Worm (Caenorhabditis elegans) whole organism, L1 larva: ENCODE data around the gene pak-2.
A peak's percentile ranks its signal among the peaks of the same experiment; 100 is the strongest.

Experiments
- C16A3.4 ChIP-seq: fragments of 150-350 bp; optimal IDR thresholded peaks from 2 replicates; lab custom pipeline; 2014; ENCODE audit warnings: missing biosample characterization, missing genetic modification characterization
- F16B12.6 ChIP-seq: fragments of 150-350 bp; optimal IDR thresholded peaks from 2 replicates; lab custom pipeline; 2014; ENCODE audit warnings: missing biosample characterization, missing genetic modification characterization
- Y116A8C.19 ChIP-seq: sonication (generic microtip); optimal IDR thresholded peaks from 2 replicates; lab custom pipeline; 2016; ENCODE audit warnings: missing compliant biosample characterization, missing genetic modification characterization, borderline replicate concordance
- aha-1 ChIP-seq: fragments of 150-350 bp; optimal IDR thresholded peaks from 2 replicates; lab custom pipeline; 2014; ENCODE audit warnings: missing biosample characterization, missing genetic modification characterization
- alr-1 ChIP-seq: fragments of 200-800 bp; sonication (Bioruptor generic); optimal IDR thresholded peaks from 2 replicates; lab custom pipeline; 2018; ENCODE audit warnings: borderline replicate concordance, mild to moderate bottlenecking, missing genetic modification characterization, missing compliant biosample characterization
- aly-2 ChIP-seq: fragments of 150-350 bp; optimal IDR thresholded peaks from 2 replicates; lab custom pipeline; 2014; ENCODE audit warnings: missing biosample characterization, missing genetic modification characterization
- ama-1 ChIP-seq: fragments of 150-350 bp; optimal IDR thresholded peaks from 2 replicates; lab custom pipeline; 2014
- blmp-1 ChIP-seq: fragments of 150-350 bp; optimal IDR thresholded peaks from 2 replicates; lab custom pipeline; 2014; ENCODE audit warnings: missing biosample characterization, missing genetic modification characterization
- ceh-82 ChIP-seq, 3 experiments: fragments of 150-350 bp in 1 of 3; sonication (generic microtip) in 2 of 3; optimal IDR thresholded peaks; 2 replicates each; lab custom pipeline; 2014 to 2017; ENCODE audit warnings: missing biosample characterization in 3 of 3, missing genetic modification characterization in 3 of 3
- ceh-88 ChIP-seq: fragments of 200-800 bp; sonication (Bioruptor generic); IDR thresholded peaks from 2 replicates; pipeline ENCODE4 v1.3.6; 2022; ENCODE audit warnings: missing genetic modification characterization, missing compliant biosample characterization
- ceh-90 ChIP-seq: sonication (generic microtip); optimal IDR thresholded peaks from 2 replicates; lab custom pipeline; 2016; ENCODE audit warnings: missing genetic modification characterization, missing compliant biosample characterization
- ces-1 ChIP-seq: fragments of 150-350 bp; optimal IDR thresholded peaks from 2 replicates; lab custom pipeline; 2014; ENCODE audit warnings: missing biosample characterization, missing genetic modification reagents, missing genetic modification characterization
- dpl-1 ChIP-seq, 3 experiments: fragments of 150-350 bp in 2 of 3; sonication (generic microtip) in 1 of 3; optimal IDR thresholded peaks; 2 replicates each; lab custom pipeline; 2014 to 2017; ENCODE audit warnings: missing biosample characterization in 3 of 3, missing genetic modification characterization in 3 of 3, missing genetic modification reagents in 3 of 3
- dsc-1 ChIP-seq: sonication (generic microtip); optimal IDR thresholded peaks from 2 replicates; lab custom pipeline; 2016; ENCODE audit warnings: mild to moderate bottlenecking, missing genetic modification characterization, missing compliant biosample characterization
- efl-1 ChIP-seq, 4 experiments: fragments of 150-350 bp; optimal IDR thresholded peaks in 3 of 4; peaks in 1 of 4; 1 replicate in 1 of 4; 2 replicates in 3 of 4; lab custom pipeline; 2014; ENCODE audit warnings: missing biosample characterization in 2 of 4, missing genetic modification characterization in 2 of 4, missing genetic modification reagents in 2 of 4
- egl-13 ChIP-seq: sonication (generic microtip); optimal IDR thresholded peaks from 2 replicates; lab custom pipeline; 2016; ENCODE audit warnings: missing genotype, missing genetic modification reagents, missing genetic modification characterization, missing compliant biosample characterization
- egl-27 ChIP-seq, 2 experiments: fragments of 150-350 bp in 1 of 2; sonication (generic microtip); optimal IDR thresholded peaks; 3 replicates each; lab custom pipeline; 2017 to 2018; ENCODE audit warnings: missing biosample characterization in 2 of 2, missing genetic modification characterization in 2 of 2, missing genetic modification reagents in 2 of 2
- elt-2 ChIP-seq: sonication (generic microtip); optimal IDR thresholded peaks from 2 replicates; lab custom pipeline; 2016; ENCODE audit warnings: missing genetic modification characterization, mild to moderate bottlenecking, inconsistent platforms, missing compliant biosample characterization, missing genetic modification reagents
- elt-3 ChIP-seq, 6 experiments: fragments of 150-350 bp in 1 of 6; sonication (generic microtip); optimal IDR thresholded peaks; 2 replicates each; lab custom pipeline; 2017 to 2018; ENCODE audit warnings: missing biosample characterization in 6 of 6, missing genetic modification characterization in 6 of 6, inconsistent platforms in 1 of 6
- fkh-4 ChIP-seq: sonication (generic microtip); optimal IDR thresholded peaks from 2 replicates; lab custom pipeline; 2016; ENCODE audit warnings: missing compliant biosample characterization, missing genetic modification characterization, borderline replicate concordance
- fos-1 ChIP-seq: fragments of 150-350 bp; optimal IDR thresholded peaks from 2 replicates; lab custom pipeline; 2014; ENCODE audit warnings: missing biosample characterization, missing genetic modification characterization
- hlh-17 ChIP-seq: fragments of 200-800 bp; sonication (Bioruptor generic); optimal IDR thresholded peaks from 2 replicates; lab custom pipeline; 2018; ENCODE audit warnings: missing genetic modification characterization, mild to moderate bottlenecking, missing compliant biosample characterization, moderate library complexity, borderline replicate concordance
- hlh-4 ChIP-seq: sonication (generic microtip); optimal IDR thresholded peaks from 2 replicates; lab custom pipeline; 2016; ENCODE audit warnings: mild to moderate bottlenecking, missing genetic modification characterization, missing compliant biosample characterization
- hpl-2 ChIP-seq: fragments of 150-350 bp; optimal IDR thresholded peaks from 2 replicates; lab custom pipeline; 2014; ENCODE audit warnings: missing biosample characterization, missing genetic modification reagents, missing genetic modification characterization
- irx-1 ChIP-seq: sonication (generic microtip); optimal IDR thresholded peaks from 2 replicates; lab custom pipeline; 2016; ENCODE audit warnings: missing genetic modification characterization, missing compliant biosample characterization
- jun-1 ChIP-seq: fragments of 150-350 bp; optimal IDR thresholded peaks from 2 replicates; lab custom pipeline; 2014; ENCODE audit warnings: missing biosample characterization, missing genetic modification reagents, missing genetic modification characterization
- lin-13 ChIP-seq: fragments of 150-350 bp; optimal IDR thresholded peaks from 2 replicates; lab custom pipeline; 2014; ENCODE audit warnings: missing biosample characterization, missing genetic modification reagents, missing genetic modification characterization
- lin-14 ChIP-seq: fragments of 200-800 bp; sonication (Bioruptor generic); optimal IDR thresholded peaks from 2 replicates; lab custom pipeline; 2018; ENCODE audit warnings: mild to moderate bottlenecking, missing genetic modification characterization, moderate library complexity, missing compliant biosample characterization
- lin-35 ChIP-seq, 2 experiments: fragments of 150-350 bp; optimal IDR thresholded peaks; 2 replicates each; lab custom pipeline; 2014; ENCODE audit warnings: missing biosample characterization in 2 of 2, missing genetic modification characterization in 2 of 2, missing genetic modification reagents in 2 of 2
- lsy-2 ChIP-seq, 2 experiments: fragments of 150-350 bp; optimal IDR thresholded peaks; 2 replicates each; lab custom pipeline; 2014; ENCODE audit warnings: missing biosample characterization in 2 of 2, missing genetic modification characterization in 2 of 2
- mdl-1 ChIP-seq, 2 experiments: fragments of 150-350 bp; optimal IDR thresholded peaks; 2 replicates each; lab custom pipeline; 2014 to 2017; ENCODE audit warnings: missing biosample characterization in 2 of 2, missing genetic modification characterization in 2 of 2, inconsistent platforms in 1 of 2
- mep-1 ChIP-seq: fragments of 150-350 bp; optimal IDR thresholded peaks from 2 replicates; lab custom pipeline; 2014; ENCODE audit warnings: missing biosample characterization, missing genetic modification characterization
- nhr-11 ChIP-seq: fragments of 150-350 bp; optimal IDR thresholded peaks from 2 replicates; lab custom pipeline; 2014; ENCODE audit warnings: missing biosample characterization, missing genetic modification characterization
- nhr-20 ChIP-seq: sonication (generic microtip); optimal IDR thresholded peaks from 2 replicates; lab custom pipeline; 2016; ENCODE audit warnings: mild to moderate bottlenecking, missing genetic modification characterization, missing compliant biosample characterization
- nhr-237 ChIP-seq: fragments of 150-350 bp; optimal IDR thresholded peaks from 2 replicates; lab custom pipeline; 2014; ENCODE audit warnings: missing biosample characterization, missing genetic modification characterization
- nhr-47 ChIP-seq: sonication (generic microtip); optimal IDR thresholded peaks from 2 replicates; lab custom pipeline; 2016; ENCODE audit warnings: mild to moderate bottlenecking, missing genetic modification characterization, moderate library complexity, missing compliant biosample characterization
- nhr-71 ChIP-seq: sonication (generic microtip); optimal IDR thresholded peaks from 2 replicates; lab custom pipeline; 2016; ENCODE audit warnings: mild to moderate bottlenecking, missing genetic modification characterization, moderate library complexity, missing compliant biosample characterization
- nhr-90 ChIP-seq: sonication (generic microtip); optimal IDR thresholded peaks from 2 replicates; lab custom pipeline; 2016; ENCODE audit warnings: mild to moderate bottlenecking, missing genetic modification characterization, missing compliant biosample characterization; ENCODE audit not compliant: poor library complexity
- pag-3 ChIP-seq: sonication (generic microtip); optimal IDR thresholded peaks from 2 replicates; lab custom pipeline; 2017; ENCODE audit warnings: missing genetic modification characterization, mild to moderate bottlenecking, missing compliant biosample characterization, antibody characterized with exemption, borderline replicate concordance; ENCODE audit not compliant: insufficient read depth
- rnt-1 ChIP-seq: sonication (generic microtip); optimal IDR thresholded peaks from 2 replicates; lab custom pipeline; 2016; ENCODE audit warnings: mild to moderate bottlenecking, missing genetic modification characterization, moderate library complexity, missing compliant biosample characterization
- skn-1 ChIP-seq: fragments of 150-350 bp; optimal IDR thresholded peaks from 2 replicates; lab custom pipeline; 2014; ENCODE audit warnings: missing biosample characterization, missing genetic modification characterization
- snu-23 ChIP-seq: sonication (generic microtip); optimal IDR thresholded peaks from 2 replicates; lab custom pipeline; 2016; ENCODE audit warnings: missing genetic modification characterization, missing compliant biosample characterization
- sox-4 ChIP-seq: sonication (generic microtip); optimal IDR thresholded peaks from 2 replicates; lab custom pipeline; 2016; ENCODE audit warnings: missing genetic modification characterization, missing compliant biosample characterization
- tbx-2 ChIP-seq: sonication (generic microtip); optimal IDR thresholded peaks from 2 replicates; lab custom pipeline; 2016; ENCODE audit warnings: missing genetic modification characterization, missing compliant biosample characterization
- unc-62 ChIP-seq: fragments of 150-350 bp; optimal IDR thresholded peaks from 2 replicates; lab custom pipeline; 2014; ENCODE audit warnings: missing biosample characterization, missing genetic modification reagents, missing genetic modification characterization
- unc-86 ChIP-seq: sonication (generic microtip); optimal IDR thresholded peaks from 2 replicates; lab custom pipeline; 2016; ENCODE audit warnings: missing genetic modification characterization, missing compliant biosample characterization
- unc-98 ChIP-seq: fragments of 200-800 bp; sonication (Bioruptor generic); IDR thresholded peaks from 2 replicates; pipeline ENCODE4 v1.3.6; 2022; ENCODE audit warnings: missing genetic modification characterization, missing compliant biosample characterization
- vab-15 ChIP-seq: sonication (generic microtip); optimal IDR thresholded peaks from 2 replicates; lab custom pipeline; 2017; ENCODE audit warnings: missing genotype, mild to moderate bottlenecking, missing genetic modification characterization, missing compliant biosample characterization
- xbp-1 ChIP-seq: sonication (generic microtip); optimal IDR thresholded peaks from 2 replicates; lab custom pipeline; 2016; ENCODE audit warnings: missing genetic modification characterization, missing compliant biosample characterization
- zag-1 ChIP-seq: fragments of 150-350 bp; optimal IDR thresholded peaks from 2 replicates; lab custom pipeline; 2014; ENCODE audit warnings: missing biosample characterization, missing genetic modification characterization

Gene pak-2

DNA sequence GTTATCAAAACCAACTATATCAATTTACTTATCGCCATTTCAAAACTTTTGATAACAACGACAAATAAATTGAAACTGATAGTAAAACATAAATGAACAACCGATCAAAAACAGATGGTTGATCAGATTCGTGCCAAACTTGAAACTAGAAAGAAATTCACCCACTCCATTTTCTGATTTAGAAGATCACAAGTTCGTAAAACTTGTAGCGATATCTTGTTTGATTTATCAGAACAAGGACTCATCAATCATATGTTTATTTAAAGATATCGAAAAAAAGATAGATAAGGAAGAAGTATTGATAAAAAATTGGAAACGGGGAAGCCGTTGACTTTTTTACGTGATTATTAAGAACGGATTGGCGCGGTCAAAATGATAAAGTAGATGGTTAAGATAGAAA, 47.9 kb upstream of the pak-2 start:
- TF ChIP-seq blmp-1 (tag; lab: Kevin White, UChicago) (peak; percentile 3), hlh-17 (GFP tag; lab: Kevin White, UChicago) (no peak), hpl-2 (GFP tag; lab: Kevin White, UChicago) (no peak), nhr-71 (tag; lab: Kevin White, UChicago) (peak; percentile 8), lin-13 (GFP tag; lab: Kevin White, UChicago) (no peak), ceh-90 (tag; lab: Kevin White, UChicago) (no peak), jun-1 (no peak), nhr-11 (tag; lab: Kevin White, UChicago) (no peak), skn-1 (no peak), elt-3 (tag; optimal IDR thresholded peaks at IDR 0.05; lab: Kevin White, UChicago) (peak in 2 of 6 experiments; percentile 67 to 75), mdl-1 (tag; optimal IDR thresholded peaks at IDR 0.05; lab: Kevin White, UChicago) (no peak), efl-1 (optimal IDR thresholded peaks at IDR 0.05; lab: Kevin White, UChicago) (no peak), efl-1 (GFP tag; optimal IDR thresholded peaks at IDR 0.05 in 1 of 2; lab: Kevin White, UChicago) (peak in 1 of 2 experiments; percentile 39), unc-98 (GFP tag; lab: Robert Waterston, UW) (no peak), lin-14 (GFP tag; lab: Kevin White, UChicago) (peak; percentile 32), hlh-4 (tag; lab: Kevin White, UChicago) (no peak), lin-35 (GFP tag; optimal IDR thresholded peaks at IDR 0.05; lab: Kevin White, UChicago) (no peak), ces-1 (GFP tag; lab: Kevin White, UChicago) (no peak), zag-1 (no peak), nhr-20 (tag; lab: Kevin White, UChicago) (peak; percentile 40), Y116A8C.19 (tag; lab: Kevin White, UChicago) (no peak), unc-62 (GFP tag; lab: Kevin White, UChicago) (no peak), C16A3.4 (no peak), nhr-90 (peak; percentile 17), F16B12.6 (tag; lab: Kevin White, UChicago) (no peak), egl-27 (tag; optimal IDR thresholded peaks at IDR 0.05; lab: Kevin White, UChicago) (no peak), elt-2 (tag; lab: Kevin White, UChicago) (peak; percentile 99)

DNA sequence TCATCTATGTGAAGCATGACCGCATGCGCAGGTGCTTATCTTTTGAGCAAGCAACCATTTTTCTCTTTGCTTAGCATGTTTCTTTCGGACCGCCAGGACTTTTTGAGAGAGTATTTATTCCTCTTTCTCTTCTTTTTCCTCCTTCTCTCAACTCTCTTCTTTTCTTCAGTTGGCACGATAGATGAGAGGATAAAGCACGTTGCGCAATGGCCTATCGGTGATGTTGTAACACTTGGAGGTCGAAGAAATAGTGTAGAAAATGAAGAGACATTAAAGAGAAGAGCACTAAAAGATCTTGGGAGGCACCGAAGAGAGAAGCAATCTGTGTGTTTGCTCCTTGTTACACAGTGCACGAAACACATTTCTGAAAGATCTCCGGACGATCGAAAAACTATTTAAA, 44.5 kb upstream of the pak-2 start:
- TF ChIP-seq alr-1 (tag; lab: Kevin White, UChicago) (no peak), dsc-1 (peak; percentile 79), rnt-1 (peak; percentile 84), jun-1 (no peak), ama-1 (lab: Kevin White, UChicago) (no peak), egl-13 (no peak), elt-3 (tag; optimal IDR thresholded peaks at IDR 0.05; lab: Kevin White, UChicago) (no peak), lin-35 (GFP tag; optimal IDR thresholded peaks at IDR 0.05; lab: Kevin White, UChicago) (peak in 1 of 2 experiments; percentile 10), snu-23 (GFP tag; lab: Kevin White, UChicago) (peak; percentile 64), mep-1 (tag; lab: Kevin White, UChicago) (peak; percentile 49), blmp-1 (tag; lab: Kevin White, UChicago) (no peak), irx-1 (peak; percentile 35), nhr-237 (tag; lab: Kevin White, UChicago) (no peak), nhr-47 (tag; lab: Kevin White, UChicago) (peak; percentile 23), sox-4 (no peak), ceh-82 (tag; optimal IDR thresholded peaks at IDR 0.05; lab: Kevin White, UChicago) (peak in 2 of 3 experiments; percentile 24 to 42), fkh-4 (peak; percentile 12), aly-2 (tag; lab: Kevin White, UChicago) (peak; percentile 32), ceh-88 (GFP tag; lab: Robert Waterston, UW) (no peak), unc-86 (no peak), aha-1 (no peak), pag-3 (tag; lab: Kevin White, UChicago) (peak; percentile 88), lsy-2 (tag; optimal IDR thresholded peaks at IDR 0.05; lab: Kevin White, UChicago) (peak; percentile 23 to 60), unc-62 (GFP tag; lab: Kevin White, UChicago) (no peak), efl-1 (optimal IDR thresholded peaks at IDR 0.05; lab: Kevin White, UChicago) (peak; percentile 6 to 33), efl-1 (GFP tag; optimal IDR thresholded peaks at IDR 0.05 in 1 of 2; lab: Kevin White, UChicago) (peak in 1 of 2 experiments; percentile 44), nhr-71 (tag; lab: Kevin White, UChicago) (peak; percentile 80), vab-15 (tag; lab: Kevin White, UChicago) (no peak), xbp-1 (tag; lab: Kevin White, UChicago) (peak; percentile 20), dpl-1 (GFP tag; optimal IDR thresholded peaks at IDR 0.05; lab: Kevin White, UChicago) (peak in 1 of 3 experiments; percentile 27), tbx-2 (peak; percentile 67), lin-14 (GFP tag; lab: Kevin White, UChicago) (peak; percentile 92), fos-1 (tag; lab: Kevin White, UChicago) (peak; percentile 10)
